Worm (Caenorhabditis elegans) whole organism, L4/young adult: ENCODE measurements around the gene ska-3.

Experiments
- dao-5 ChIP-seq: sonication (generic microtip); optimal IDR thresholded peaks from 2 replicates; lab custom pipeline; 2016; ENCODE audit warnings: missing genotype, missing genetic modification characterization, moderate library complexity, missing compliant biosample characterization
- him-1 ChIP-seq: sonication (generic microtip); optimal IDR thresholded peaks from 2 replicates; lab custom pipeline; 2016; ENCODE audit warnings: missing genotype, missing genetic modification reagents, missing genetic modification characterization, missing compliant biosample characterization

DNA sequence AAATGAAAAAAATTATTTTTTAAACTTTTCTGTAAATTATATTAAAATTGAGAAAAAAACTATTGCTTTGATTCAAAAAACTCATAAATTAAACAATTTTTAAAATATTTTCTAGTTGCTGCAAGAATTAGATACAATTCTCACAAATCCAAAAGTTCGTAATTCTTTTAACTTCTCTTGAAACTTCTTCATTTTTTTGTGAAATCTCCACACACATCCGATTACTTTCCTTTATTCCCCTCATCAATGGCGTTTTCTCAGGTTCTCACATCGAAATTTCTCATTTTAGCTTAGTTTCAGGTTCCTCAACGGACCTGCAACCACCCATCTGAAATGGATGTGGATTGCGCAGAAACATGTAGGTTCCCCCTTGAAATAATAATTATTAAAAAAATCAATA, 43.7 kb upstream of the ska-3 start, which contains the start of gene wrm-1:
- TF ChIP-seq him-1 (tag; lab: Kevin White, UChicago), result no peak
- TF ChIP-seq dao-5 (tag; lab: Kevin White, UChicago), result no peak
